Worm (Caenorhabditis elegans): ENCODE measurements around the gene Y62E10A.3.
A peak's percentile ranks its signal among the peaks of the same experiment; 100 is the strongest.

The Y62E10A.3 gene

ce11 chrIV:13383763-13384436 lies 23.9 kb upstream of the Y62E10A.3 start, which contains the start of gene rab-19 (continued):
- TF ChIP-seq ceh-90 (tag; optimal IDR thresholded peaks at IDR 0.05): no peak

ce11 chrIV:13381823-13382222 lies 21.8 kb upstream of the Y62E10A.3 start, which contains the start of gene emc-3:
emc-3 (minus strand) TSS chrIV:13381923.
- no peak for TF ChIP-seq lir-3 (tag; optimal IDR thresholded peaks at IDR 0.05; ENCODE audit: poor library complexity)
- no peak for TF ChIP-seq hlh-4 (tag; optimal IDR thresholded peaks at IDR 0.05)
- no peak for TF ChIP-seq pax-3 (tag; optimal IDR thresholded peaks at IDR 0.05)
- no peak for TF ChIP-seq vab-15 (tag; optimal IDR thresholded peaks at IDR 0.05)

DNA sequence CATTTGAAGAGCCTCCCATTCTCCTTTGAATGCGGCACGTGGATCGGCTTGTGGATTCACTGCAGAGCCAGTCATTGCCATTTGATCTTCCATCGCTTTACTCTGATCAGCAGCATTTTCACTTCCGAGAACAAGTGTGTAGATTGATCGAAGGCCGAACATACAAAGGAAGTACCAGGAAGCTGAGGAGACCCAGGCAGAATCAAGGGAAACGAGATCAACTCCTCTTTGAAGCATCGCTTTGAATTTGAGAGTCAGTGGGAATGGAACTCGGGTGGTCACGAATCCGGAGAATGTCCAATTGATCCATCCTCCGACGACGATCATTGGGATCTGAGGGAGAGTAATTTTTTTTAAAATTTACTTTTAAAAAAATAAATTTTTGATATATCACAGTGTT lies 20.5 kb upstream of the Y62E10A.3 start:
- TF ChIP-seq efl-1 (optimal IDR thresholded peaks at IDR 0.05): no peak
- TF ChIP-seq efl-1 (GFP tag; optimal IDR thresholded peaks at IDR 0.05 in 1 of 2): peak in 1 of 2 experiments; percentile 58
- no peak for TF ChIP-seq snu-23 (GFP tag; optimal IDR thresholded peaks at IDR 0.05)

ce11 chrIV:13377716-13378115 lies 17.7 kb upstream of the Y62E10A.3 start, which contains the start of gene mau-8:
mau-8 (plus strand) TSS chrIV:13378016.
- TF ChIP-seq unc-130 (tag; optimal IDR thresholded peaks at IDR 0.05): no peak

- TF ChIP-seq pax-3 (tag; optimal IDR thresholded peaks at IDR 0.05) (no peak), egl-13 (tag; optimal IDR thresholded peaks at IDR 0.05) (no peak), ztf-11 (tag; optimal IDR thresholded peaks at IDR 0.05) (no peak)
These were observed 14.9 kb upstream of the Y62E10A.3 start for ce11 chrIV:13374918-13375317.

- no peak for TF ChIP-seq C16A3.4 (tag; optimal IDR thresholded peaks at IDR 0.05)
These were observed 11.7 kb upstream of the Y62E10A.3 start, which contains the start of gene Y62E10A.6 for ce11 chrIV:13371699-13372098. Y62E10A.6 (plus strand) TSS chrIV:13371999.

DNA sequence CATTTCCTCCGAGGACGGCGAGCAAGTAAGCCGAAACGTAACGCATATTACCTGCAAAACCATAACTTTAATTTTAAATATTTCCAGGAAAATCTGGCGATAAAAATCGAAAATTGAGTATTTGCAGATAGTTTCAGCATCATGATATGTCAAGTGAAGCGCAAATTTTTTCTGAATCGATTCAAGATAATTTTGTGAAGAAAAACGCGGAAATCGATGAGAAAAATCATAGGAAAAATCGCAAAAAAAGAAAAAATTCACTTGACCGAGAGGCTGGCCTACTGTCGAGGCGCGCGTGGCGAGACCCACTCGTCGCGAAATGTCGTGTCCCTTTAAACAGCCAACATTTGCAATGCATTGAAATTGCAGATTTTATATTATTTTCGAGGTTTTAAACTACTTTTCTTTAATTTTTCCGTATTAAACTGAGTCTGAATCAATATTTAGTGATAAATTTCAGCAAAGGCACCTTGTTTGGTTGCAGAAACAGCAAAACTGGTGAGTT lies 10.2 kb upstream of the Y62E10A.3 start, which contains the start of the genes rla-2, popl-7 and Y62E10A.24:
Gene rla-2, minus strand, starts transcription at position 51 of the 505 bp plus-strand sequence.
Gene popl-7, plus strand, starts transcription at position 455 of the 505 bp plus-strand sequence.
Gene Y62E10A.24, plus strand, starts transcription at position 476 of the 505 bp plus-strand sequence.
- TF ChIP-seq nhr-47 (tag; optimal IDR thresholded peaks at IDR 0.05) (peak; percentile 8), lin-14 (GFP tag; optimal IDR thresholded peaks at IDR 0.05) (no peak), lir-3 (tag; optimal IDR thresholded peaks at IDR 0.05; ENCODE audit: poor library complexity) (no peak), pag-3 (tag; optimal IDR thresholded peaks at IDR 0.05; ENCODE audit: borderline replicate concordance, insufficient read depth) (no peak), lin-39 (tag; optimal IDR thresholded peaks at IDR 0.05) (no peak), tbx-2 (tag; optimal IDR thresholded peaks at IDR 0.05) (no peak), zag-1 (tag; optimal IDR thresholded peaks at IDR 0.05) (no peak), C16A3.4 (tag; optimal IDR thresholded peaks at IDR 0.05) (peak; percentile 6), nhr-76 (tag; optimal IDR thresholded peaks at IDR 0.05) (no peak), blmp-1 (tag; optimal IDR thresholded peaks at IDR 0.05) (peak; percentile 28), lin-13 (GFP tag; optimal IDR thresholded peaks at IDR 0.05) (no peak), ceh-90 (tag; optimal IDR thresholded peaks at IDR 0.05) (no peak), sptf-1 (tag; optimal IDR thresholded peaks at IDR 0.05) (no peak), fos-1 (tag; optimal IDR thresholded peaks at IDR 0.05) (no peak), egl-27 (tag; optimal IDR thresholded peaks at IDR 0.05) (no peak), isw-1 (GFP tag; IDR thresholded peaks at IDR 0.05) (no peak), nhr-28 (tag; optimal IDR thresholded peaks at IDR 0.05) (no peak), unc-98 (GFP tag; IDR thresholded peaks at IDR 0.05) (no peak), mep-1 (tag; optimal IDR thresholded peaks at IDR 0.05) (no peak), lin-15B (tag; optimal IDR thresholded peaks at IDR 0.05) (no peak), nhr-12 (tag; optimal IDR thresholded peaks at IDR 0.05) (no peak), nhr-11 (tag; optimal IDR thresholded peaks at IDR 0.05) (no peak), dsc-1 (tag; optimal IDR thresholded peaks at IDR 0.05) (no peak), nhr-20 (tag; optimal IDR thresholded peaks at IDR 0.05) (no peak), sox-4 (tag; optimal IDR thresholded peaks at IDR 0.05) (no peak), C34B4.2 (tag; optimal IDR thresholded peaks at IDR 0.05) (no peak), ceh-8 (GFP tag; optimal IDR thresholded peaks at IDR 0.05) (no peak), aly-2 (tag; optimal IDR thresholded peaks at IDR 0.05) (no peak), mab-9 (GFP tag; IDR thresholded peaks at IDR 0.05) (no peak), sup-37 (GFP tag; optimal IDR thresholded peaks at IDR 0.05) (no peak), mef-2 (tag; optimal IDR thresholded peaks at IDR 0.05) (no peak)
